Fruit fly (Drosophila melanogaster): ENCODE measurements around the gene Neos.

The Neos gene

DNA sequence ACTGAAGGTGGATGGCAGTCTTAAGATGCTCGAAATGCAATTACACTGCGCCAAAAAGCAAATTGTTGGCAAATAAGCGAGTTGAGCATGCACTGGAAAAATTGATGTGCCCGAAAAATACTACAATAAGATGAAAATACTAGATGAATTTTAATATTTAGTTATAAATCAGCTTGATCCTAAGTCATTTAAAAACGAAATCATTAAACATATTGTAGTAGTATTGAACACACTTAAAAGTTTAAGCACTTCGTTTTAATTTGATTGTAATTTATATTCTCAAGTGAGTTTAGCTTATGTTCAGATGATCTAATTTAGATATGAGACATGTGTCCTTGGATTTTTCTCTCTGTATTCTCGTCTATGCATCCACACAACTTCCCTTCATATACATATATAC lies 21.0 kb downstream of the Neos start (continued):
- TF ChIP-seq CG7987 (GFP tag; optimal IDR thresholded peaks at IDR 0.05), result no peak
- TF ChIP-seq ato (GFP tag; IDR thresholded peaks at IDR 0.05; ENCODE audit: partially characterized antibody), result no peak
- no peak for TF ChIP-seq CG17612 (GFP tag; IDR thresholded peaks at IDR 0.05)
- TF ChIP-seq br (optimal IDR thresholded peaks at IDR 0.05), result no peak
- no peak for TF ChIP-seq Atf6 (GFP tag; IDR thresholded peaks at IDR 0.05)
- no peak for TF ChIP-seq Hmr (GFP tag; optimal IDR thresholded peaks at IDR 0.05)
- TF ChIP-seq CG7839 (tag; optimal IDR thresholded peaks at IDR 0.05), result peak; percentile 59
- no peak for TF ChIP-seq Fer3 (tag; optimal IDR thresholded peaks at IDR 0.05)
- TF ChIP-seq CG10979 (tag; optimal IDR thresholded peaks at IDR 0.05), result peak; percentile 12
- 0 out of 2 replicates have a peak, but pooled peaks have one; percentile 15 for TF ChIP-seq CG3847 (GFP tag; IDR thresholded peaks at IDR 0.05)
- TF ChIP-seq dysf (GFP tag; IDR thresholded peaks at IDR 0.05), result peak; percentile 51; the same call in 2 of the 3 replicates
- TF ChIP-seq inv (GFP tag; IDR thresholded peaks at IDR 0.05; ENCODE audit: partially characterized antibody), result no peak
- TF ChIP-seq kay (GFP tag; optimal IDR thresholded peaks at IDR 0.05), result no peak
- peak; percentile 25; the same call in 1 of the 2 replicates for TF ChIP-seq Ada2b (GFP tag; IDR thresholded peaks at IDR 0.05)
- no peak for TF ChIP-seq CG4282 (GFP tag; optimal IDR thresholded peaks at IDR 0.05)
- no peak for TF ChIP-seq CG15479 (GFP tag; optimal IDR thresholded peaks at IDR 0.05)
- TF ChIP-seq CG12236 (GFP tag; optimal IDR thresholded peaks at IDR 0.05), result no peak
- TF ChIP-seq CG1529 (GFP tag; optimal IDR thresholded peaks at IDR 0.05), result no peak
- no peak for TF ChIP-seq gsb (GFP tag; IDR thresholded peaks at IDR 0.05)
- no peak for TF ChIP-seq CG2202 (tag; optimal IDR thresholded peaks at IDR 0.05)
- no peak for TF ChIP-seq CG9215 (GFP tag; IDR thresholded peaks at IDR 0.05)
- TF ChIP-seq ATbp (GFP tag; optimal IDR thresholded peaks at IDR 0.05), result no peak
- TF ChIP-seq ase (GFP tag; IDR thresholded peaks at IDR 0.05), result no peak
- no peak for TF ChIP-seq CG8478 (optimal IDR thresholded peaks at IDR 0.05)
- TF ChIP-seq Ptx1 (GFP tag; IDR thresholded peaks at IDR 0.05), result peak; percentile 53
- no peak for TF ChIP-seq jumu (GFP tag; optimal IDR thresholded peaks at IDR 0.05)
- TF ChIP-seq dmrt99B (tag; optimal IDR thresholded peaks at IDR 0.05), result peak; percentile 74
- peak; percentile 23; the same call in 1 of the 2 replicates for TF ChIP-seq slbo (GFP tag; IDR thresholded peaks at IDR 0.05)
- no peak for TF ChIP-seq CG3995 (GFP tag; optimal IDR thresholded peaks at IDR 0.05)
- peak; percentile 27 for TF ChIP-seq nerfin-1 (tag; optimal IDR thresholded peaks at IDR 0.05)
- no peak for TF ChIP-seq CG11247 (GFP tag; IDR thresholded peaks at IDR 0.05)
- TF ChIP-seq bigmax (GFP tag; optimal IDR thresholded peaks at IDR 0.05), result no peak
- no peak for TF ChIP-seq danr (GFP tag; IDR thresholded peaks at IDR 0.05)
- TF ChIP-seq Vsx1 (GFP tag; optimal IDR thresholded peaks at IDR 0.05), result no peak
- TF ChIP-seq CG12659 (GFP tag; optimal IDR thresholded peaks at IDR 0.05), result no peak
- no peak for TF ChIP-seq lov (optimal IDR thresholded peaks at IDR 0.05)
- no peak for TF ChIP-seq lov (GFP tag; IDR thresholded peaks at IDR 0.05)
- no peak for TF ChIP-seq CG9932 (GFP tag; IDR thresholded peaks at IDR 0.05)
- no peak for TF ChIP-seq Chrac-16 (GFP tag; optimal IDR thresholded peaks at IDR 0.05)
- peak; percentile 4 for TF ChIP-seq caup (GFP tag; optimal IDR thresholded peaks at IDR 0.05; ENCODE audit: severe bottlenecking)
- TF ChIP-seq toy (GFP tag; IDR thresholded peaks at IDR 0.05), result no peak
- TF ChIP-seq CG4328 (GFP tag; optimal IDR thresholded peaks at IDR 0.05), result no peak
- TF ChIP-seq da (GFP tag; optimal IDR thresholded peaks at IDR 0.05), result no peak
- no peak for TF ChIP-seq gfzf (GFP tag; optimal IDR thresholded peaks at IDR 0.05)
- TF ChIP-seq HLH4C (GFP tag; IDR thresholded peaks at IDR 0.05; ENCODE audit: partially characterized antibody), result no peak
- TF ChIP-seq CG8359 (GFP tag; optimal IDR thresholded peaks at IDR 0.05; ENCODE audit: borderline replicate concordance), result no peak
- TF ChIP-seq Nf-YC (tag; optimal IDR thresholded peaks at IDR 0.05), result no peak
- no peak for TF ChIP-seq CG3407 (GFP tag; optimal IDR thresholded peaks at IDR 0.05)
- TF ChIP-seq sd (tag; optimal IDR thresholded peaks at IDR 0.05), result no peak
- peak; percentile 50 for TF ChIP-seq phol (tag; optimal IDR thresholded peaks at IDR 0.05)
- TF ChIP-seq sens-2 (GFP tag; IDR thresholded peaks at IDR 0.05), result no peak
- TF ChIP-seq CG15073 (GFP tag; optimal IDR thresholded peaks at IDR 0.05), result no peak

Measured in whole organism, embryonic.